Worm (Caenorhabditis elegans) whole organism, L1 larva: ENCODE measurements around the gene F58D2.2.

Experiments used
- C34B4.2 ChIP-seq: sonication (generic microtip); optimal IDR thresholded peaks from 2 replicates; lab custom pipeline; 2017; ENCODE audit warnings: mild to moderate bottlenecking, missing genetic modification characterization, missing compliant biosample characterization
- fkh-10 ChIP-seq: sonication (generic microtip); optimal IDR thresholded peaks from 2 replicates; lab custom pipeline; 2017; ENCODE audit warnings: missing biosample characterization, missing genetic modification reagents, missing genetic modification characterization
- isw-1 ChIP-seq: fragments of 200-800 bp; sonication (Bioruptor generic); IDR thresholded peaks from 2 replicates; pipeline ENCODE4 v1.3.6; 2022; ENCODE audit warnings: missing genetic modification characterization, missing compliant biosample characterization
- mab-9 ChIP-seq: fragments of 200-800 bp; sonication (Bioruptor generic); IDR thresholded peaks from 2 replicates; pipeline ENCODE4 v1.3.6; 2022; ENCODE audit warnings: missing genetic modification reagents, missing genetic modification characterization, missing compliant biosample characterization
- mdl-1 ChIP-seq, 2 experiments: fragments of 150-350 bp; optimal IDR thresholded peaks; 2 replicates each; lab custom pipeline; 2014 to 2017; ENCODE audit warnings: missing biosample characterization in 2 of 2, missing genetic modification characterization in 2 of 2, inconsistent platforms in 1 of 2
- nhr-11 ChIP-seq: fragments of 150-350 bp; optimal IDR thresholded peaks from 2 replicates; lab custom pipeline; 2014; ENCODE audit warnings: missing biosample characterization, missing genetic modification characterization
- nhr-237 ChIP-seq: fragments of 150-350 bp; optimal IDR thresholded peaks from 2 replicates; lab custom pipeline; 2014; ENCODE audit warnings: missing biosample characterization, missing genetic modification characterization
- nhr-77 ChIP-seq: fragments of 150-350 bp; optimal IDR thresholded peaks from 2 replicates; lab custom pipeline; 2014; ENCODE audit warnings: missing biosample characterization, missing genetic modification characterization
- nhr-85 ChIP-seq: sonication (generic microtip); peaks from one replicate; lab custom pipeline; 2016; ENCODE audit warnings: missing genetic modification characterization, inconsistent platforms, missing compliant biosample characterization
- unc-62 ChIP-seq: fragments of 150-350 bp; optimal IDR thresholded peaks from 2 replicates; lab custom pipeline; 2014; ENCODE audit warnings: missing biosample characterization, missing genetic modification reagents, missing genetic modification characterization
- unc-86 ChIP-seq: sonication (generic microtip); optimal IDR thresholded peaks from 2 replicates; lab custom pipeline; 2016; ENCODE audit warnings: missing genetic modification characterization, missing compliant biosample characterization
- ztf-11 ChIP-seq, 2 experiments: sonication (generic microtip); optimal IDR thresholded peaks; 2 replicates each; lab custom pipeline; 2016 to 2017; ENCODE audit warnings: missing genetic modification characterization in 2 of 2, missing biosample characterization in 1 of 2, missing compliant biosample characterization in 1 of 2
- ztf-4 ChIP-seq: fragments of 150-350 bp; optimal IDR thresholded peaks from 2 replicates; lab custom pipeline; 2014; ENCODE audit warnings: missing biosample characterization, missing genetic modification characterization

ce11 chrIV:13173359-13173758, 16.2 kb upstream of the F58D2.2 start:
- no peak for TF ChIP-seq fkh-10 (GFP tag; lab: Kevin White, UChicago)
- TF ChIP-seq unc-86, result no peak
- no peak for TF ChIP-seq nhr-77 (tag; lab: Kevin White, UChicago)
- TF ChIP-seq nhr-85 (tag; lab: Kevin White, UChicago), result no peak
- TF ChIP-seq nhr-237, result no peak
- TF ChIP-seq ztf-4 (tag; lab: Kevin White, UChicago), result no peak
- no peak for TF ChIP-seq nhr-11
- TF ChIP-seq mab-9 (GFP tag; lab: Robert Waterston, UW), result no peak
- no peak for TF ChIP-seq isw-1
- no peak for TF ChIP-seq C34B4.2 (tag; lab: Kevin White, UChicago)
- no peak for TF ChIP-seq mdl-1 (tag; optimal IDR thresholded peaks at IDR 0.05; lab: Kevin White, UChicago)
- TF ChIP-seq ztf-11 (tag; optimal IDR thresholded peaks at IDR 0.05; lab: Kevin White, UChicago), result no peak
- no peak for TF ChIP-seq unc-62 (GFP tag; lab: Kevin White, UChicago)
